Fruit fly (Drosophila melanogaster) whole organism, pupa: ENCODE data around the gene Gr93a.

Experiments
- CG15710 ChIP-seq: fragments of 200-800 bp; sonication (Bioruptor generic); optimal IDR thresholded peaks from 2 replicates; lab custom pipeline; 2018; ENCODE audit warnings: missing biosample characterization, mild to moderate bottlenecking, missing genetic modification characterization, moderate library complexity
- CG17806 ChIP-seq: fragments of 200-800 bp; sonication (Bioruptor generic); optimal IDR thresholded peaks from 2 replicates; lab custom pipeline; 2018; ENCODE audit warnings: missing biosample characterization, mild to moderate bottlenecking, missing genetic modification characterization, moderate library complexity
- CG8159 ChIP-seq: fragments of 200-800 bp; sonication (Bioruptor generic); optimal IDR thresholded peaks from 3 replicates; lab custom pipeline; 2018; ENCODE audit warnings: missing biosample characterization, mild to moderate bottlenecking, missing genetic modification characterization, moderate library complexity
- CG8301 ChIP-seq: fragments of 200-800 bp; sonication (Bioruptor generic); optimal IDR thresholded peaks from 2 replicates; lab custom pipeline; 2018; ENCODE audit warnings: missing biosample characterization, mild to moderate bottlenecking, missing genetic modification characterization
- Snoo ChIP-seq: fragments of 200-800 bp; sonication (Bioruptor generic); optimal IDR thresholded peaks from 3 replicates; lab custom pipeline; 2017; ENCODE audit warnings: missing biosample characterization, mild to moderate bottlenecking, missing genetic modification characterization, inconsistent platforms
- gl ChIP-seq: fragments of 200-800 bp; sonication (Bioruptor generic); optimal IDR thresholded peaks from 2 replicates; lab custom pipeline; 2018; ENCODE audit warnings: missing biosample characterization, mild to moderate bottlenecking, missing genetic modification characterization

DNA sequence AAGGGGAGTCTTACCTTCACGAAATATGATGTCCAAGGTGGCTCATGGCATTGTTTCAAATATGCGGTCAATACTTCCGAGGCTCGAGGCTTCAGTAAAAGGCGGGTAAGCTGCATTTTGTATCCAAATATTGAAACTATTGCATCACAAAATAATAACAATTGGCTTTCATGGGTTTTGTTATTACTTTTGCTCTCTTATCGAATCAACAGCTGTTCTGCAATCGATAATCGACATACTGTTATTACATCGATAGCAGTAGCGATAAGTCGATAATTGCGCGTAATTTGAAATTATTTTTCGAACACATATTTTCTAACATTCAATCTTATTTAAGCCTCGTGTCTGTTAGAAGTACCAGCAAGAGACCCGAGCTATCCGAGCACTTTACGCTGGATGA, 46.2 kb downstream of the Gr93a start, which contains the start of gene CG34148:
- TF ChIP-seq CG8301 (tag; lab: Kevin White, UChicago) (no peak), CG17806 (tag; lab: Kevin White, UChicago) (no peak), CG15710 (tag; lab: Kevin White, UChicago) (no peak), CG8159 (tag; lab: Kevin White, UChicago) (no peak), gl (tag; lab: Kevin White, UChicago) (no peak), Snoo (tag; lab: Kevin White, UChicago) (no peak)
